Worm (Caenorhabditis elegans) whole organism, L1 larva: ENCODE measurements around the gene K09E9.3.
A peak's percentile ranks its signal among the peaks of the same experiment; 100 is the strongest.

Experiments
- C16A3.4 ChIP-seq: fragments of 150-350 bp; optimal IDR thresholded peaks from 2 replicates; lab custom pipeline; 2014; ENCODE audit warnings: missing biosample characterization, missing genetic modification characterization
- F16B12.6 ChIP-seq: fragments of 150-350 bp; optimal IDR thresholded peaks from 2 replicates; lab custom pipeline; 2014; ENCODE audit warnings: missing biosample characterization, missing genetic modification characterization
- Y116A8C.19 ChIP-seq: sonication (generic microtip); optimal IDR thresholded peaks from 2 replicates; lab custom pipeline; 2016; ENCODE audit warnings: missing compliant biosample characterization, missing genetic modification characterization, borderline replicate concordance
- blmp-1 ChIP-seq: fragments of 150-350 bp; optimal IDR thresholded peaks from 2 replicates; lab custom pipeline; 2014; ENCODE audit warnings: missing biosample characterization, missing genetic modification characterization
- ceh-63 ChIP-seq: fragments of 200-800 bp; sonication (Bioruptor generic); optimal IDR thresholded peaks from 2 replicates; lab custom pipeline; 2018; ENCODE audit warnings: mild to moderate bottlenecking, missing genetic modification characterization, missing compliant biosample characterization
- ceh-8 ChIP-seq: fragments of 200-800 bp; sonication (Bioruptor generic); optimal IDR thresholded peaks from 2 replicates; lab custom pipeline; 2018; ENCODE audit warnings: mild to moderate bottlenecking, missing genetic modification characterization, moderate library complexity, missing compliant biosample characterization
- dsc-1 ChIP-seq: sonication (generic microtip); optimal IDR thresholded peaks from 2 replicates; lab custom pipeline; 2016; ENCODE audit warnings: mild to moderate bottlenecking, missing genetic modification characterization, missing compliant biosample characterization
- egl-13 ChIP-seq: sonication (generic microtip); optimal IDR thresholded peaks from 2 replicates; lab custom pipeline; 2016; ENCODE audit warnings: missing genotype, missing genetic modification reagents, missing genetic modification characterization, missing compliant biosample characterization
- egl-27 ChIP-seq, 2 experiments: fragments of 150-350 bp in 1 of 2; sonication (generic microtip); optimal IDR thresholded peaks; 3 replicates each; lab custom pipeline; 2017 to 2018; ENCODE audit warnings: missing biosample characterization in 2 of 2, missing genetic modification characterization in 2 of 2, missing genetic modification reagents in 2 of 2
- elt-2 ChIP-seq: sonication (generic microtip); optimal IDR thresholded peaks from 2 replicates; lab custom pipeline; 2016; ENCODE audit warnings: missing genetic modification characterization, mild to moderate bottlenecking, inconsistent platforms, missing compliant biosample characterization, missing genetic modification reagents
- elt-3 ChIP-seq, 6 experiments: fragments of 150-350 bp in 1 of 6; sonication (generic microtip); optimal IDR thresholded peaks; 2 replicates each; lab custom pipeline; 2017 to 2018; ENCODE audit warnings: missing biosample characterization in 6 of 6, missing genetic modification characterization in 6 of 6, inconsistent platforms in 1 of 6
- fkh-4 ChIP-seq: sonication (generic microtip); optimal IDR thresholded peaks from 2 replicates; lab custom pipeline; 2016; ENCODE audit warnings: missing compliant biosample characterization, missing genetic modification characterization, borderline replicate concordance
- fkh-8 ChIP-seq: sonication (generic microtip); optimal IDR thresholded peaks from 2 replicates; lab custom pipeline; 2016; ENCODE audit warnings: mild to moderate bottlenecking, missing genetic modification characterization, missing compliant biosample characterization
- isw-1 ChIP-seq: fragments of 200-800 bp; sonication (Bioruptor generic); IDR thresholded peaks from 2 replicates; pipeline ENCODE4 v1.3.6; 2022; ENCODE audit warnings: missing genetic modification characterization, missing compliant biosample characterization
- lin-14 ChIP-seq: fragments of 200-800 bp; sonication (Bioruptor generic); optimal IDR thresholded peaks from 2 replicates; lab custom pipeline; 2018; ENCODE audit warnings: mild to moderate bottlenecking, missing genetic modification characterization, moderate library complexity, missing compliant biosample characterization
- lin-35 ChIP-seq, 2 experiments: fragments of 150-350 bp; optimal IDR thresholded peaks; 2 replicates each; lab custom pipeline; 2014; ENCODE audit warnings: missing biosample characterization in 2 of 2, missing genetic modification characterization in 2 of 2, missing genetic modification reagents in 2 of 2
- lin-39 ChIP-seq: fragments of 150-350 bp; optimal IDR thresholded peaks from 2 replicates; lab custom pipeline; 2014; ENCODE audit warnings: missing biosample characterization, missing genetic modification reagents, missing genetic modification characterization
- lsy-2 ChIP-seq, 2 experiments: fragments of 150-350 bp; optimal IDR thresholded peaks; 2 replicates each; lab custom pipeline; 2014; ENCODE audit warnings: missing biosample characterization in 2 of 2, missing genetic modification characterization in 2 of 2
- mab-9 ChIP-seq: fragments of 200-800 bp; sonication (Bioruptor generic); IDR thresholded peaks from 2 replicates; pipeline ENCODE4 v1.3.6; 2022; ENCODE audit warnings: missing genetic modification reagents, missing genetic modification characterization, missing compliant biosample characterization
- mdl-1 ChIP-seq, 2 experiments: fragments of 150-350 bp; optimal IDR thresholded peaks; 2 replicates each; lab custom pipeline; 2014 to 2017; ENCODE audit warnings: missing biosample characterization in 2 of 2, missing genetic modification characterization in 2 of 2, inconsistent platforms in 1 of 2
- mef-2 ChIP-seq: fragments of 150-350 bp; optimal IDR thresholded peaks from 2 replicates; lab custom pipeline; 2014; ENCODE audit warnings: missing biosample characterization, missing genetic modification characterization
- nhr-19 ChIP-seq: fragments of 200-800 bp; sonication (Bioruptor generic); conservative IDR thresholded peaks from 2 replicates; pipeline ENCODE4 v1.3.6; 2022; ENCODE audit warnings: missing genetic modification characterization, missing compliant biosample characterization
- nhr-20 ChIP-seq: sonication (generic microtip); optimal IDR thresholded peaks from 2 replicates; lab custom pipeline; 2016; ENCODE audit warnings: mild to moderate bottlenecking, missing genetic modification characterization, missing compliant biosample characterization
- nhr-71 ChIP-seq: sonication (generic microtip); optimal IDR thresholded peaks from 2 replicates; lab custom pipeline; 2016; ENCODE audit warnings: mild to moderate bottlenecking, missing genetic modification characterization, moderate library complexity, missing compliant biosample characterization
- nhr-77 ChIP-seq: fragments of 150-350 bp; optimal IDR thresholded peaks from 2 replicates; lab custom pipeline; 2014; ENCODE audit warnings: missing biosample characterization, missing genetic modification characterization
- nhr-90 ChIP-seq: sonication (generic microtip); optimal IDR thresholded peaks from 2 replicates; lab custom pipeline; 2016; ENCODE audit warnings: mild to moderate bottlenecking, missing genetic modification characterization, missing compliant biosample characterization; ENCODE audit not compliant: poor library complexity
- pag-3 ChIP-seq: sonication (generic microtip); optimal IDR thresholded peaks from 2 replicates; lab custom pipeline; 2017; ENCODE audit warnings: missing genetic modification characterization, mild to moderate bottlenecking, missing compliant biosample characterization, antibody characterized with exemption, borderline replicate concordance; ENCODE audit not compliant: insufficient read depth
- rnt-1 ChIP-seq: sonication (generic microtip); optimal IDR thresholded peaks from 2 replicates; lab custom pipeline; 2016; ENCODE audit warnings: mild to moderate bottlenecking, missing genetic modification characterization, moderate library complexity, missing compliant biosample characterization
- skn-1 ChIP-seq: fragments of 150-350 bp; optimal IDR thresholded peaks from 2 replicates; lab custom pipeline; 2014; ENCODE audit warnings: missing biosample characterization, missing genetic modification characterization
- snpc-4 ChIP-seq: fragments of 150-350 bp; optimal IDR thresholded peaks from 2 replicates; lab custom pipeline; 2014; ENCODE audit warnings: missing biosample characterization, missing genetic modification characterization
- snu-23 ChIP-seq: sonication (generic microtip); optimal IDR thresholded peaks from 2 replicates; lab custom pipeline; 2016; ENCODE audit warnings: missing genetic modification characterization, missing compliant biosample characterization
- sox-4 ChIP-seq: sonication (generic microtip); optimal IDR thresholded peaks from 2 replicates; lab custom pipeline; 2016; ENCODE audit warnings: missing genetic modification characterization, missing compliant biosample characterization
- swsn-7 ChIP-seq: sonication (generic microtip); optimal IDR thresholded peaks from 2 replicates; lab custom pipeline; 2016; ENCODE audit warnings: missing genetic modification characterization, missing compliant biosample characterization
- tbx-2 ChIP-seq: sonication (generic microtip); optimal IDR thresholded peaks from 2 replicates; lab custom pipeline; 2016; ENCODE audit warnings: missing genetic modification characterization, missing compliant biosample characterization
- unc-130 ChIP-seq: fragments of 150-350 bp; optimal IDR thresholded peaks from 2 replicates; lab custom pipeline; 2017; ENCODE audit warnings: missing biosample characterization, missing genetic modification characterization, inconsistent platforms
- xbp-1 ChIP-seq: sonication (generic microtip); optimal IDR thresholded peaks from 2 replicates; lab custom pipeline; 2016; ENCODE audit warnings: missing genetic modification characterization, missing compliant biosample characterization
- zag-1 ChIP-seq: fragments of 150-350 bp; optimal IDR thresholded peaks from 2 replicates; lab custom pipeline; 2014; ENCODE audit warnings: missing biosample characterization, missing genetic modification characterization
- zip-4 ChIP-seq: fragments of 200-800 bp; sonication (Bioruptor generic); optimal IDR thresholded peaks from 2 replicates; lab custom pipeline; 2018; ENCODE audit warnings: mild to moderate bottlenecking, missing genetic modification characterization, moderate library complexity, missing compliant biosample characterization
- ztf-11 ChIP-seq, 2 experiments: sonication (generic microtip); optimal IDR thresholded peaks; 2 replicates each; lab custom pipeline; 2016 to 2017; ENCODE audit warnings: missing genetic modification characterization in 2 of 2, missing biosample characterization in 1 of 2, missing compliant biosample characterization in 1 of 2

Gene K09E9.3

ce11 chrX:15585144-15585543, 28.5 kb downstream of the K09E9.3 start:
- no peak for TF ChIP-seq F16B12.6 (tag; lab: Kevin White, UChicago)
- no peak for TF ChIP-seq zag-1 (tag; lab: Kevin White, UChicago)
- TF ChIP-seq skn-1 (tag; lab: Kevin White, UChicago), result no peak
- no peak for TF ChIP-seq elt-3 (tag; optimal IDR thresholded peaks at IDR 0.05; lab: Kevin White, UChicago)
- no peak for TF ChIP-seq swsn-7 (tag; lab: Kevin White, UChicago)
- TF ChIP-seq nhr-77 (tag; lab: Kevin White, UChicago), result no peak
- no peak for TF ChIP-seq lin-35 (GFP tag; optimal IDR thresholded peaks at IDR 0.05; lab: Kevin White, UChicago)
- TF ChIP-seq isw-1 (GFP tag; lab: Robert Waterston, UW), result no peak
- no peak for TF ChIP-seq nhr-90 (tag; lab: Kevin White, UChicago)
- no peak for TF ChIP-seq Y116A8C.19 (tag; lab: Kevin White, UChicago)
- TF ChIP-seq snpc-4 (tag; lab: Kevin White, UChicago), result no peak
- TF ChIP-seq egl-27 (tag; optimal IDR thresholded peaks at IDR 0.05; lab: Kevin White, UChicago), result no peak
- TF ChIP-seq, all 84 proteins: peak for 0

- no peak for TF ChIP-seq swsn-7 (tag; lab: Kevin White, UChicago)
Measured at ce11 chrX:15576942-15577341, 36.7 kb downstream of the K09E9.3 start, which contains the start of gene K09A9.6. TSS of gene K09A9.6 (plus strand) at chrX:15577242.

- TF ChIP-seq nhr-20 (tag; lab: Kevin White, UChicago) (peak; percentile 37), dsc-1 (no peak), snu-23 (GFP tag; lab: Kevin White, UChicago) (peak; percentile 23), mdl-1 (tag; optimal IDR thresholded peaks at IDR 0.05; lab: Kevin White, UChicago) (no peak), tbx-2 (no peak), xbp-1 (tag; lab: Kevin White, UChicago) (no peak), ztf-11 (tag; optimal IDR thresholded peaks at IDR 0.05; lab: Kevin White, UChicago) (no peak), ceh-63 (GFP tag; lab: Kevin White, UChicago) (no peak), lin-39 (tag; lab: Kevin White, UChicago) (no peak), nhr-19 (GFP tag; lab: Robert Waterston, UW) (peak; percentile 31; the same call in 1 of the 2 replicates), nhr-71 (tag; lab: Kevin White, UChicago) (peak; percentile 58), fkh-4 (tag; lab: Kevin White, UChicago) (no peak), rnt-1 (peak; percentile 71), sox-4 (tag; lab: Kevin White, UChicago) (no peak), lsy-2 (tag; optimal IDR thresholded peaks at IDR 0.05; lab: Kevin White, UChicago) (peak in 1 of 2 experiments; percentile 23), mab-9 (GFP tag; lab: Robert Waterston, UW) (no peak), mef-2 (tag; lab: Kevin White, UChicago) (no peak), zip-4 (no peak), blmp-1 (no peak), lin-14 (GFP tag; lab: Kevin White, UChicago) (peak; percentile 37), C16A3.4 (tag; lab: Kevin White, UChicago) (no peak), pag-3 (tag; lab: Kevin White, UChicago) (peak; percentile 98), egl-13 (no peak), fkh-8 (no peak), unc-130 (tag; lab: Kevin White, UChicago) (peak; percentile 56), elt-2 (tag; lab: Kevin White, UChicago) (no peak), skn-1 (tag; lab: Kevin White, UChicago) (no peak), ceh-8 (GFP tag; lab: Kevin White, UChicago) (no peak)
- TF ChIP-seq, all 84 proteins: peak for 9
Measured at ce11 chrX:15575460-15575859, 38.1 kb downstream of the K09E9.3 start.
